Fruit fly (Drosophila melanogaster) whole organism, embryonic: ENCODE data around the gene CG15741.

Experiments used
- ATbp ChIP-seq: fragments of 200-800 bp; sonication (Bioruptor generic); optimal IDR thresholded peaks from 2 replicates; lab custom pipeline; 2017; ENCODE audit warnings: missing biosample characterization, mild to moderate bottlenecking, missing genetic modification characterization, missing genetic modification reagents
- Atf-2 ChIP-seq: fragments of 200-800 bp; sonication (Bioruptor generic); optimal IDR thresholded peaks from 2 replicates; lab custom pipeline; 2016; ENCODE audit warnings: missing biosample characterization, missing genetic modification characterization
- B-H1 ChIP-seq: fragments of 200-800 bp; sonication (Bioruptor generic); IDR thresholded peaks from 3 replicates; pipeline ENCODE4 v1.3.6; 2022; ENCODE audit warnings: missing biosample characterization, missing genetic modification characterization
- CG10462 ChIP-seq: fragments of 200-800 bp; sonication (Bioruptor generic); optimal IDR thresholded peaks from 2 replicates; lab custom pipeline; 2016; ENCODE audit warnings: missing biosample characterization, missing genetic modification characterization
- CG1233 ChIP-seq: fragments of 200-800 bp; sonication (Bioruptor generic); optimal IDR thresholded peaks from 4 replicates; lab custom pipeline; 2018; ENCODE audit warnings: missing biosample characterization, mild to moderate bottlenecking, missing genetic modification characterization
- CG12391 ChIP-seq: fragments of 200-800 bp; sonication (Bioruptor generic); optimal IDR thresholded peaks from 3 replicates; lab custom pipeline; 2018; ENCODE audit warnings: missing biosample characterization, mild to moderate bottlenecking, missing genetic modification characterization, moderate library complexity
- CG14860 ChIP-seq: fragments of 200-800 bp; sonication (Bioruptor generic); IDR thresholded peaks from 3 replicates; pipeline ENCODE4 v1.3.6; 2022; ENCODE audit warnings: missing biosample characterization, missing genetic modification characterization; ENCODE audit not compliant: partially characterized antibody
- CG1529 ChIP-seq: fragments of 200-800 bp; sonication (Bioruptor generic); optimal IDR thresholded peaks from 3 replicates; lab custom pipeline; 2018; ENCODE audit warnings: missing biosample characterization, missing genetic modification characterization
- CG16813 ChIP-seq: fragments of 200-800 bp; sonication (Bioruptor generic); IDR thresholded peaks from 3 replicates; pipeline ENCODE4 v1.3.6; 2022; ENCODE audit warnings: missing biosample characterization, missing genetic modification characterization; ENCODE audit not compliant: partially characterized antibody
- CG17829 ChIP-seq: fragments of 200-800 bp; optimal IDR thresholded peaks from 2 replicates; lab custom pipeline; 2019; ENCODE audit warnings: missing biosample characterization, mild to moderate bottlenecking, missing genetic modification characterization, moderate library complexity
- CG18476 ChIP-seq: fragments of 200-800 bp; sonication (Bioruptor generic); optimal IDR thresholded peaks from 2 replicates; lab custom pipeline; 2016; ENCODE audit warnings: missing biosample characterization, mild to moderate bottlenecking, missing genetic modification characterization
- CG30403 ChIP-seq: fragments of 200-800 bp; sonication (Bioruptor generic); optimal IDR thresholded peaks from 3 replicates; lab custom pipeline; 2016; ENCODE audit warnings: missing biosample characterization, missing genetic modification characterization
- CG3847 ChIP-seq: fragments of 200-800 bp; sonication (Bioruptor generic); IDR thresholded peaks from 2 replicates; pipeline ENCODE4 v1.3.6; 2022; ENCODE audit warnings: missing biosample characterization, missing genetic modification characterization
- CG7556 ChIP-seq: fragments of 200-800 bp; sonication (Bioruptor generic); optimal IDR thresholded peaks from 2 replicates; lab custom pipeline; 2017; ENCODE audit warnings: missing biosample characterization, mild to moderate bottlenecking, missing genetic modification characterization
- CG9215 ChIP-seq: fragments of 200-800 bp; sonication (Bioruptor generic); IDR thresholded peaks from 2 replicates; pipeline ENCODE4 v1.3.6; 2022; ENCODE audit warnings: missing biosample characterization, missing genetic modification characterization
- CG9609 ChIP-seq: fragments of 200-800 bp; sonication (Bioruptor generic); optimal IDR thresholded peaks from 3 replicates; lab custom pipeline; 2016; ENCODE audit warnings: missing biosample characterization, missing genetic modification characterization
- Camta ChIP-seq: fragments of 200-800 bp; sonication (Bioruptor generic); optimal IDR thresholded peaks from 2 replicates; lab custom pipeline; 2016; ENCODE audit warnings: missing biosample characterization, missing genetic modification characterization
- D19B ChIP-seq: fragments of 200-800 bp; sonication (Bioruptor generic); optimal IDR thresholded peaks from 2 replicates; lab custom pipeline; 2017; ENCODE audit warnings: missing biosample characterization, mild to moderate bottlenecking, missing genetic modification characterization
- Dad ChIP-seq: fragments of 200-800 bp; sonication (Bioruptor generic); optimal IDR thresholded peaks from 3 replicates; lab custom pipeline; 2016; ENCODE audit warnings: missing biosample characterization, missing genetic modification characterization
- Dip3 ChIP-seq: fragments of 200-800 bp; sonication (Bioruptor generic); optimal IDR thresholded peaks from 3 replicates; lab custom pipeline; 2016; ENCODE audit warnings: missing biosample characterization, missing genetic modification characterization
- Dp ChIP-seq: fragments of 200-800 bp; sonication (Bioruptor generic); optimal IDR thresholded peaks from 2 replicates; lab custom pipeline; 2018; ENCODE audit warnings: missing biosample characterization, mild to moderate bottlenecking, missing genetic modification characterization, moderate library complexity
- Drgx ChIP-seq: fragments of 200-800 bp; sonication (Bioruptor generic); IDR thresholded peaks from 2 replicates; pipeline ENCODE4 v1.3.6; 2022; ENCODE audit warnings: missing biosample characterization, missing genetic modification characterization
- Mad ChIP-seq: fragments of 200-800 bp; sonication (Bioruptor generic); optimal IDR thresholded peaks from 2 replicates; lab custom pipeline; 2016; ENCODE audit warnings: missing biosample characterization, missing genetic modification characterization
- PHDP ChIP-seq: fragments of 200-800 bp; sonication (Bioruptor generic); optimal IDR thresholded peaks from 3 replicates; lab custom pipeline; 2018; ENCODE audit warnings: missing biosample characterization, mild to moderate bottlenecking, missing genetic modification characterization, moderate library complexity
- Sox102F ChIP-seq: fragments of 200-800 bp; sonication (Bioruptor generic); optimal IDR thresholded peaks from 2 replicates; lab custom pipeline; 2018; ENCODE audit warnings: missing biosample characterization, mild to moderate bottlenecking, missing genetic modification characterization, moderate library complexity
- Sry-β ChIP-seq: fragments of 200-800 bp; sonication (Bioruptor generic); optimal IDR thresholded peaks from 2 replicates; lab custom pipeline; 2018; ENCODE audit warnings: missing biosample characterization, mild to moderate bottlenecking, missing genetic modification characterization, moderate library complexity
- Xbp1 ChIP-seq: fragments of 200-800 bp; sonication (Bioruptor generic); optimal IDR thresholded peaks from 3 replicates; lab custom pipeline; 2016; ENCODE audit warnings: missing biosample characterization, mild to moderate bottlenecking, missing genetic modification characterization
- abd-A ChIP-seq: fragments of 200-800 bp; sonication (Bioruptor generic); optimal IDR thresholded peaks from 3 replicates; lab custom pipeline; 2019; ENCODE audit warnings: missing biosample characterization, mild to moderate bottlenecking, missing genetic modification characterization, moderate library complexity
- aop ChIP-seq: fragments of 200-800 bp; sonication (Bioruptor generic); IDR thresholded peaks from 2 replicates; pipeline ENCODE4 v1.3.6; 2022; ENCODE audit warnings: missing biosample characterization, missing genetic modification characterization
- bigmax ChIP-seq: fragments of 200-800 bp; sonication (Bioruptor generic); optimal IDR thresholded peaks from 2 replicates; lab custom pipeline; 2018; ENCODE audit warnings: missing biosample characterization, mild to moderate bottlenecking, missing genetic modification characterization
- cas ChIP-seq: fragments of 200-800 bp; sonication (Bioruptor generic); IDR thresholded peaks from 2 replicates; pipeline ENCODE4 v1.3.6; 2022; ENCODE audit warnings: missing biosample characterization, missing genetic modification characterization
- cato ChIP-seq: fragments of 200-800 bp; sonication (Bioruptor generic); optimal IDR thresholded peaks from 2 replicates; lab custom pipeline; 2016; ENCODE audit warnings: missing biosample characterization, missing genetic modification characterization, borderline replicate concordance
- cg ChIP-seq: fragments of 200-800 bp; sonication (Bioruptor generic); optimal IDR thresholded peaks from 3 replicates; lab custom pipeline; 2019; ENCODE audit warnings: missing biosample characterization, mild to moderate bottlenecking, missing genetic modification characterization, moderate library complexity
- chif ChIP-seq, 2 experiments: fragments of 200-800 bp; sonication (Bioruptor generic); optimal IDR thresholded peaks; 3 replicates each; lab custom pipeline; 2016; ENCODE audit warnings: missing biosample characterization in 2 of 2, missing genetic modification characterization in 2 of 2
- chm ChIP-seq: fragments of 200-800 bp; sonication (Bioruptor generic); IDR thresholded peaks from 2 replicates; pipeline ENCODE4 v1.3.6; 2022; ENCODE audit warnings: missing biosample characterization, missing genetic modification characterization
- ci ChIP-seq: fragments of 200-800 bp; sonication (Bioruptor generic); IDR thresholded peaks from 3 replicates; pipeline ENCODE4 v1.3.6; 2022; ENCODE audit warnings: missing biosample characterization, missing genetic modification characterization
- cwo ChIP-seq: fragments of 200-800 bp; sonication (Bioruptor generic); optimal IDR thresholded peaks from 3 replicates; lab custom pipeline; 2017; ENCODE audit warnings: missing biosample characterization, missing genetic modification characterization, mild to moderate bottlenecking, moderate library complexity, missing genetic modification reagents
- fd64A ChIP-seq: fragments of 200-800 bp; sonication (Bioruptor generic); optimal IDR thresholded peaks from 3 replicates; lab custom pipeline; 2018; ENCODE audit warnings: missing biosample characterization, mild to moderate bottlenecking, missing genetic modification characterization
- gro ChIP-seq: fragments of 200-800 bp; sonication (Bioruptor generic); optimal IDR thresholded peaks from 2 replicates; lab custom pipeline; 2016; ENCODE audit warnings: missing biosample characterization, missing genetic modification characterization
- klu ChIP-seq: fragments of 200-800 bp; sonication (Bioruptor generic); IDR thresholded peaks from 2 replicates; pipeline ENCODE4 v1.3.6; 2022; ENCODE audit warnings: missing biosample characterization, missing genetic modification characterization
- kni ChIP-seq: fragments of 200-800 bp; sonication (Bioruptor generic); optimal IDR thresholded peaks from 3 replicates; lab custom pipeline; 2017; ENCODE audit warnings: mild to moderate bottlenecking, missing biosample characterization, missing genetic modification reagents, missing genetic modification characterization
- maf-S ChIP-seq: fragments of 200-800 bp; sonication (Bioruptor generic); optimal IDR thresholded peaks from 2 replicates; lab custom pipeline; 2016; ENCODE audit warnings: missing biosample characterization, missing genetic modification characterization
- otp ChIP-seq: fragments of 200-800 bp; sonication (Bioruptor generic); IDR thresholded peaks from 3 replicates; pipeline ENCODE4, ENCODE4 v1.3.6; 2022; ENCODE audit warnings: missing biosample characterization, missing genetic modification characterization
- ro ChIP-seq: fragments of 200-800 bp; sonication (Bioruptor generic); IDR thresholded peaks from 2 replicates; pipeline ENCODE4 v1.3.6; 2022; ENCODE audit warnings: missing biosample characterization, missing genetic modification characterization
- run ChIP-seq: fragments of 200-800 bp; sonication (Bioruptor generic); optimal IDR thresholded peaks from 3 replicates; lab custom pipeline; 2018; ENCODE audit warnings: missing biosample characterization, mild to moderate bottlenecking, missing genetic modification characterization
- sc ChIP-seq, 3 experiments: fragments of >200 bp in 2 of 3; fragments of 200-800 bp in 1 of 3; sonication (Bioruptor generic) in 1 of 3; optimal IDR thresholded peaks; 2 replicates in 2 of 3; 3 replicates in 1 of 3; lab custom pipeline; 2017; ENCODE audit warnings: mild to moderate bottlenecking in 1 of 3, missing biosample characterization in 1 of 3, missing genetic modification characterization in 1 of 3, missing genetic modification reagents in 1 of 3
- seq ChIP-seq: fragments of 200-800 bp; sonication (Bioruptor generic); IDR thresholded peaks from 2 replicates; pipeline ENCODE4 v1.3.6; 2022; ENCODE audit warnings: missing biosample characterization, missing genetic modification characterization
- sqz ChIP-seq: fragments of 200-800 bp; sonication (Bioruptor generic); optimal IDR thresholded peaks from 3 replicates; lab custom pipeline; 2018; ENCODE audit warnings: missing biosample characterization, mild to moderate bottlenecking, missing genetic modification characterization
- tgo ChIP-seq: fragments of 200-800 bp; sonication (Bioruptor generic); IDR thresholded peaks from 3 replicates; pipeline ENCODE4 v1.3.6; 2022; ENCODE audit warnings: missing biosample characterization, missing genetic modification characterization

The CG15741 gene

dm6 chrX:11818047-11818766, 19.6 kb downstream of the CG15741 start (continued):
- TF ChIP-seq CG18476 (GFP tag; lab: Kevin White, UChicago) (peak; percentile 90), CG7556 (GFP tag; lab: Kevin White, UChicago) (peak; percentile 94), Dip3 (peak; percentile 87), Atf-2 (GFP tag; lab: Kevin White, UChicago) (peak; percentile 96), sqz (GFP tag; lab: Kevin White, UChicago) (peak; percentile 74), PHDP (tag; lab: Kevin White, UChicago) (peak; percentile 96), run (peak; percentile 88), chif (GFP tag; optimal IDR thresholded peaks at IDR 0.05; lab: Kevin White, UChicago) (peak; percentile 95 to 96), cato (peak; percentile 85), bigmax (GFP tag; lab: Kevin White, UChicago) (no peak), CG9609 (GFP tag; lab: Kevin White, UChicago) (peak; percentile 95), ro (GFP tag; lab: Robert Waterston, UW) (peak; percentile 79), B-H1 (GFP tag; lab: Robert Waterston, UW) (peak; percentile 93), CG12391 (tag; lab: Kevin White, UChicago) (peak; percentile 96), Mad (GFP tag; lab: Kevin White, UChicago) (peak; percentile 94), CG30403 (GFP tag; lab: Kevin White, UChicago) (peak; percentile 94), CG14860 (peak; percentile 61), maf-S (GFP tag; lab: Kevin White, UChicago) (peak; percentile 94), fd64A (GFP tag; lab: Kevin White, UChicago) (peak; percentile 88), Sry-β (peak; percentile 26), CG1233 (GFP tag; lab: Kevin White, UChicago) (peak; percentile 91), Camta (peak; percentile 92), gro (GFP tag; lab: Kevin White, UChicago) (peak; percentile 71), abd-A (tag; lab: Kevin White, UChicago) (peak; percentile 83), CG10462 (GFP tag; lab: Kevin White, UChicago) (peak; percentile 86), cas (peak; percentile 86), tgo (GFP tag; lab: Robert Waterston, UW) (peak; percentile 96), sc (optimal IDR thresholded peaks at IDR 0.05; lab: Kevin White, UChicago) (no peak), sc (GFP tag; optimal IDR thresholded peaks at IDR 0.05; lab: Kevin White, UChicago) (peak; percentile 92), ci (peak; percentile 98), D19B (GFP tag; lab: Kevin White, UChicago) (peak; percentile 68), klu (GFP tag; lab: Robert Waterston, UW) (peak; percentile 82), CG1529 (peak; percentile 92), Drgx (GFP tag; lab: Robert Waterston, UW) (peak; percentile 98), CG9215 (peak; percentile 84), aop (GFP tag; lab: Robert Waterston, UW) (0 out of 2 replicates have a peak, but pooled peaks have one; percentile 6), Xbp1 (GFP tag; lab: Kevin White, UChicago) (peak; percentile 94), chm (GFP tag; lab: Robert Waterston, UW) (peak; percentile 96), Dp (GFP tag; lab: Kevin White, UChicago) (peak; percentile 8), seq (GFP tag; lab: Robert Waterston, UW) (peak; percentile 95), Sox102F (GFP tag; lab: Kevin White, UChicago) (peak; percentile 97), cwo (GFP tag; lab: Kevin White, UChicago) (peak; percentile 91), ATbp (GFP tag; lab: Kevin White, UChicago) (peak; percentile 95), otp (GFP tag; lab: Robert Waterston, UW) (peak; percentile 95), CG16813 (GFP tag; lab: Robert Waterston, UW) (peak; percentile 39; the same call in 2 of the 3 replicates), Dad (peak; percentile 85), CG17829 (peak; percentile 95), cg (GFP tag; lab: Kevin White, UChicago) (peak; percentile 75), kni (GFP tag; lab: Kevin White, UChicago) (peak; percentile 66), CG3847 (GFP tag; lab: Robert Waterston, UW) (peak; percentile 89)
